Worm (Caenorhabditis elegans) whole organism, late embryonic: ENCODE measurements around the gene lgc-49.
"Not testable (repeated sequence)": the region's sequence is repeated elsewhere in the genome, so short reads cannot be mapped to it uniquely, and the experiment has no call there.

ENCODE experiments used
- fax-1 ChIP-seq: sonication (generic microtip); optimal IDR thresholded peaks from 2 replicates; lab custom pipeline; 2016; ENCODE audit warnings: missing genotype, missing genetic modification characterization, missing compliant biosample characterization
- hlh-13 ChIP-seq: fragments of 200-800 bp; sonication (Bioruptor generic); optimal IDR thresholded peaks from 2 replicates; lab custom pipeline; 2018; ENCODE audit warnings: mild to moderate bottlenecking, missing genetic modification characterization, missing compliant biosample characterization
- tbx-2 ChIP-seq: sonication (generic microtip); optimal IDR thresholded peaks from 2 replicates; lab custom pipeline; 2016; ENCODE audit warnings: missing genetic modification characterization, missing compliant biosample characterization

DNA sequence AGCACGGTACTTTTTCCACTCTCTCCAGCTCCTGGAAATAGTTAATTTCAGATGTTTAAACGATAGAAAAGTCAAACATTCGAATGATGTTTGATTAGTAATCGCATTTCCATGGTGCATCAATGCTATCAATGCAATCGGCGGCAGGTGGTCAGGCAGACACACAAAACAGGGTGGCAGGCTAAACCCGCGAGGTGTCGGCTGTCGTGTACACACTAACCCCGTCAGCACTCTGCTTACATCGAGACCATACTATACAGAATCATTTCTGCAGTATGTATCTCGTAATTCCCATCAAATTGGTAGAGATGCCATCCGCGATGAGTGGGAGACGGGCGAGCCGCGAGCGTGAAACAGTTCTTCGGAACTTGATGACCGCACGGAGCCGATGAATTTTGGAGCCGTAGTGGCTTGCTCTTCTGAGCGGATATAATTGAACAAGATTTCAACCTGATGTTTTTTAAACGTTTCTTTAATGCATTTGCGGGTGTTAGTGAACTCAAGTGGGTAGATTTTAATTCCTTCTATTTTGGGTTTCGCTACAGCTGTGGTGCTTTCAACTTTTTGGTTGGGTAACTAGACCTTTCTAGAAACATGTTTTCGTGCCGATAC is 14.3 kb upstream of the lgc-49 start:
- TF ChIP-seq fax-1 (tag; lab: Kevin White, UChicago); tbx-2 (tag; lab: Kevin White, UChicago); hlh-13 (GFP tag; lab: Kevin White, UChicago): not testable (repeated sequence)
